Worm (Caenorhabditis elegans) whole organism, midembryonic: ENCODE data around the gene flp-7.

ENCODE experiments used
- T22C8.4 ChIP-seq: fragments of 200-800 bp; sonication (Bioruptor generic); IDR thresholded peaks from 2 replicates; pipeline ENCODE4 v1.3.6; 2022; ENCODE audit warnings: missing genetic modification characterization, missing compliant biosample characterization
- flt-1 ChIP-seq: fragments of 200-800 bp; sonication (Bioruptor generic); IDR thresholded peaks from 2 replicates; pipeline ENCODE4 v1.3.6; 2022; ENCODE audit warnings: missing genetic modification characterization, missing compliant biosample characterization
- tab-1 ChIP-seq: fragments of 200-800 bp; sonication (Bioruptor generic); IDR thresholded peaks from 2 replicates; pipeline ENCODE4 v1.3.6; 2022; ENCODE audit warnings: missing genetic modification characterization, missing compliant biosample characterization

ce11 chrX:5890080-5890479 is 4.4 kb downstream of the flp-7 start, which contains the start of gene F49E10.2:
- TF ChIP-seq T22C8.4 (GFP tag; lab: Robert Waterston, UW) (no peak), tab-1 (GFP tag; lab: Robert Waterston, UW) (no peak), flt-1 (GFP tag; lab: Robert Waterston, UW) (no peak)
